Worm (Caenorhabditis elegans) whole organism, early embryonic: Measurements from ENCODE around the gene srw-12.

Source experiments
- B0310.2 ChIP-seq: sonication (generic microtip); optimal IDR thresholded peaks from 2 replicates; lab custom pipeline; 2016; ENCODE audit warnings: mild to moderate bottlenecking, missing genetic modification characterization, missing compliant biosample characterization
- F13C5.2 ChIP-seq: sonication (generic microtip); optimal IDR thresholded peaks from 2 replicates; lab custom pipeline; 2017; ENCODE audit warnings: mild to moderate bottlenecking, missing genetic modification characterization, inconsistent platforms, missing compliant biosample characterization
- ama-1 ChIP-seq: fragments of 150-350 bp; optimal IDR thresholded peaks from 2 replicates; lab custom pipeline; 2014
- ceh-13 ChIP-seq: fragments of 200-800 bp; sonication (Bioruptor generic); optimal IDR thresholded peaks from 2 replicates; lab custom pipeline; 2018; ENCODE audit warnings: mild to moderate bottlenecking, missing genetic modification characterization, missing compliant biosample characterization
- flt-1 ChIP-seq: fragments of 200-800 bp; sonication (Bioruptor generic); IDR thresholded peaks from 2 replicates; pipeline ENCODE4 v1.3.6; 2022; ENCODE audit warnings: missing genetic modification characterization, missing compliant biosample characterization
- hmbx-1 ChIP-seq: sonication (generic microtip); optimal IDR thresholded peaks from 2 replicates; lab custom pipeline; 2016; ENCODE audit warnings: mild to moderate bottlenecking, missing genetic modification characterization, missing compliant biosample characterization
- hnd-1 ChIP-seq: sonication (generic microtip); optimal IDR thresholded peaks from 2 replicates; lab custom pipeline; 2016; ENCODE audit warnings: missing genetic modification characterization, missing compliant biosample characterization
- pes-1 ChIP-seq: fragments of 200-800 bp; sonication (Bioruptor generic); IDR thresholded peaks from 2 replicates; pipeline ENCODE4 v1.3.6; 2022; ENCODE audit warnings: missing genetic modification reagents, missing genetic modification characterization, missing compliant biosample characterization
- tbx-11 ChIP-seq: fragments of 200-800 bp; sonication (Bioruptor generic); IDR thresholded peaks from 2 replicates; pipeline ENCODE4 v1.3.6; 2022; ENCODE audit warnings: missing genetic modification characterization, missing compliant biosample characterization
- tra-4 ChIP-seq: sonication (generic microtip); optimal IDR thresholded peaks from 2 replicates; lab custom pipeline; 2017; ENCODE audit warnings: missing genetic modification characterization, missing compliant biosample characterization

ce11 chrV:15281279-15281949, 43.0 kb upstream of the srw-12 start, which contains the start of the genes srw-19 and srx-51:
- TF ChIP-seq hnd-1 (tag; lab: Kevin White, UChicago) (no peak), ama-1 (lab: Kevin White, UChicago) (no peak), pes-1 (GFP tag; lab: Robert Waterston, UW) (no peak), ceh-13 (no peak), flt-1 (GFP tag; lab: Robert Waterston, UW) (no peak), tbx-11 (GFP tag; lab: Robert Waterston, UW) (no peak), hmbx-1 (tag; lab: Kevin White, UChicago) (no peak), B0310.2 (tag; lab: Kevin White, UChicago) (no peak), F13C5.2 (tag; lab: Kevin White, UChicago) (no peak), tra-4 (tag; lab: Kevin White, UChicago) (no peak)
